Fruit fly (Drosophila melanogaster) whole organism, pupa: ENCODE results near the gene SdhD.

ENCODE experiments used
- CG12605 ChIP-seq: fragments of 200-800 bp; sonication (Bioruptor generic); IDR thresholded peaks from 2 replicates; pipeline ENCODE4 v1.3.6; 2022; ENCODE audit warnings: missing biosample characterization, missing genetic modification characterization
- CG13204 ChIP-seq: fragments of 200-800 bp; sonication (Bioruptor generic); optimal IDR thresholded peaks from 2 replicates; lab custom pipeline; 2018; ENCODE audit warnings: missing biosample characterization, mild to moderate bottlenecking, missing genetic modification characterization, moderate library complexity
- CG14655 ChIP-seq: fragments of 200-800 bp; sonication (Bioruptor generic); optimal IDR thresholded peaks from 3 replicates; lab custom pipeline; 2017; ENCODE audit warnings: mild to moderate bottlenecking, missing biosample characterization, missing genetic modification reagents, missing genetic modification characterization
- CG15710 ChIP-seq: fragments of 200-800 bp; sonication (Bioruptor generic); optimal IDR thresholded peaks from 2 replicates; lab custom pipeline; 2018; ENCODE audit warnings: missing biosample characterization, mild to moderate bottlenecking, missing genetic modification characterization, moderate library complexity
- CG34367 ChIP-seq: fragments of 200-800 bp; sonication (Bioruptor generic); optimal IDR thresholded peaks from 2 replicates; lab custom pipeline; 2018; ENCODE audit warnings: missing biosample characterization, mild to moderate bottlenecking, missing genetic modification characterization
- CG8159 ChIP-seq: fragments of 200-800 bp; sonication (Bioruptor generic); optimal IDR thresholded peaks from 3 replicates; lab custom pipeline; 2018; ENCODE audit warnings: missing biosample characterization, mild to moderate bottlenecking, missing genetic modification characterization, moderate library complexity
- CG8301 ChIP-seq: fragments of 200-800 bp; sonication (Bioruptor generic); optimal IDR thresholded peaks from 2 replicates; lab custom pipeline; 2018; ENCODE audit warnings: missing biosample characterization, mild to moderate bottlenecking, missing genetic modification characterization
- CG9948 ChIP-seq: fragments of 200-800 bp; sonication (Bioruptor generic); optimal IDR thresholded peaks from 2 replicates; lab custom pipeline; 2018; ENCODE audit warnings: missing biosample characterization, mild to moderate bottlenecking, missing genetic modification characterization, moderate library complexity
- D1 ChIP-seq: fragments of 200-800 bp; sonication (Bioruptor generic); optimal IDR thresholded peaks from 2 replicates; lab custom pipeline; 2018; ENCODE audit warnings: missing biosample characterization, mild to moderate bottlenecking, missing genetic modification characterization, moderate library complexity
- EcR ChIP-seq: fragments of 200-800 bp; sonication (Bioruptor generic); optimal IDR thresholded peaks from 3 replicates; lab custom pipeline; 2019; ENCODE audit warnings: missing biosample characterization, missing genetic modification characterization, mild to moderate bottlenecking, moderate library complexity, missing genetic modification reagents
- Ets98B ChIP-seq: fragments of 200-800 bp; sonication (Bioruptor generic); IDR thresholded peaks from 2 replicates; pipeline ENCODE4 v1.3.6; 2022; ENCODE audit warnings: missing biosample characterization, missing genetic modification characterization
- gl ChIP-seq: fragments of 200-800 bp; sonication (Bioruptor generic); optimal IDR thresholded peaks from 2 replicates; lab custom pipeline; 2018; ENCODE audit warnings: missing biosample characterization, mild to moderate bottlenecking, missing genetic modification characterization
- rn ChIP-seq: fragments of 200-800 bp; sonication (Bioruptor generic); IDR thresholded peaks from 2 replicates; pipeline ENCODE4 v1.3.6; 2022; ENCODE audit warnings: missing biosample characterization, missing genetic modification characterization

DNA sequence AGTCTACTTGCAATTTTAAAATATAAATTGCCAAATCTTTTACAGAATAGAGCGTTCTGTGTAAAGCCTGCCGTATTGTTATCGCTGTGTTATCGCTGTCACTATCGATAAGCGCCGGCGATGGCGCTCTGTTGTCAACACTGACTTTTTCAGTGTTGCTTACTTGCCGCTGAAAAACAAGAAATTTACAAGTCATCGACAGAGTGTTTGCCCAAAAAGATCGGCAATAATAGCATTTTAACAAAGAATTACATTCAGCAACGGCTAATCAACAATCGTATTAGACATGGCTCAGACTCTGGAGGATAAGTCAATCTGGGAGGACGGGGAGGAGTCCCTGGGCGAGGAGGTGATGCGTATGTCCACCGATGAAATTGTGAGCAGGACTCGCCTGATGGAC lies 7.7 kb downstream of the SdhD start, which contains the start of the genes RanBP3 and Rpt5:
- TF ChIP-seq Ets98B (GFP tag; lab: Robert Waterston, UW) (peak; percentile 58), CG9948 (tag; lab: Kevin White, UChicago) (no peak), CG12605 (no peak), CG14655 (no peak), CG15710 (tag; lab: Kevin White, UChicago) (peak; percentile 39), EcR (GFP tag; lab: Kevin White, UChicago) (peak; percentile 6), CG34367 (no peak), CG8301 (tag; lab: Kevin White, UChicago) (no peak), gl (no peak), CG8159 (tag; lab: Kevin White, UChicago) (no peak), CG13204 (GFP tag; lab: Kevin White, UChicago) (no peak), D1 (no peak), rn (no peak)
